Worm (Caenorhabditis elegans) whole organism, mixed stage, embryonic: ENCODE measurements around the gene rom-4.

Source experiments
- bed-3 ChIP-seq: fragments of 200-800 bp; sonication (Bioruptor generic); optimal IDR thresholded peaks from 3 replicates; lab custom pipeline; 2018; ENCODE audit warnings: mild to moderate bottlenecking, missing genetic modification characterization, moderate library complexity, missing compliant biosample characterization
- nhr-28 ChIP-seq: fragments of 150-350 bp; optimal IDR thresholded peaks from 2 replicates; lab custom pipeline; 2014; ENCODE audit warnings: missing biosample characterization, missing genetic modification characterization

DNA sequence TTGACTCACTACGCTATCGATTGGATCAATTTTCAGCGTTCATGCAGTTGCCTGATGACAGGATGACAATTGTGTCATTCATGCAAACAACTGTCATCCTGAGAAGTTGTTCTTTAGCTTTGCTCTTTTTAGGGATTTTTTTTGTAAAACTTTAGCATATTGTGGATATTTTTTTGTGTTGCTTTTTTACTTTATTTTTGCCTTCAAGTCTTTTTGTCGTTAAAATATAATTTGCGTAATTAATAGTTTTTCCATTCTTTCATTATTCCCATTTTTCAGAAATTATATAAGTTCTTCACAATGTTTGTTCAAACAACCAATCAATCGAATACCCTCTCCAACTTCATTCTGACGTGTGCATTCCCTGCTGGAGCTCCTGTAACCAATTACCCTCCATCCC lies 45.0 kb downstream of the rom-4 start, which contains the start of gene Y116A8C.20:
- TF ChIP-seq bed-3 (GFP tag; lab: Kevin White, UChicago) (no peak), nhr-28 (tag; lab: Kevin White, UChicago) (no peak)
